Worm (Caenorhabditis elegans): Measurements from ENCODE around the gene jmjd-1.1.
A peak's percentile ranks its signal among the peaks of the same experiment; 100 is the strongest.

The jmjd-1.1 gene

ce11 chrII:11777893-11778480, 28.4 kb upstream of the jmjd-1.1 start, which contains the start of the genes patr-1 and dna-2 (continued):
- TF ChIP-seq fkh-4 (tag; optimal IDR thresholded peaks at IDR 0.05; ENCODE audit: borderline replicate concordance) (no peak), xbp-1 (tag; optimal IDR thresholded peaks at IDR 0.05) (peak; percentile 41), ama-1 (optimal IDR thresholded peaks at IDR 0.05) (no peak), nhr-84 (tag; optimal IDR thresholded peaks at IDR 0.05) (no peak), nhr-85 (tag) (peak; percentile 52), nhr-19 (GFP tag; conservative IDR thresholded peaks at IDR 0.05) (peak; percentile 58), fkh-10 (GFP tag; optimal IDR thresholded peaks at IDR 0.05) (no peak)

- peak; percentile 41 to 97 for TF ChIP-seq lsy-2 (tag; optimal IDR thresholded peaks at IDR 0.05)
- TF ChIP-seq dpl-1 (GFP tag; optimal IDR thresholded peaks at IDR 0.05), result peak; percentile 30 to 72 (median 59)
- TF ChIP-seq lin-35 (GFP tag; optimal IDR thresholded peaks at IDR 0.05), result peak; percentile 7 to 78
- no peak for TF ChIP-seq skn-1 (tag; optimal IDR thresholded peaks at IDR 0.05)
- peak; percentile 41 to 43 for TF ChIP-seq efl-1 (optimal IDR thresholded peaks at IDR 0.05)
- TF ChIP-seq efl-1 (GFP tag; optimal IDR thresholded peaks at IDR 0.05 in 1 of 2), result peak; percentile 58 to 94
- TF ChIP-seq F16B12.6 (tag; optimal IDR thresholded peaks at IDR 0.05), result no peak
Observed at ce11 chrII:11782493-11782892, 23.9 kb upstream of the jmjd-1.1 start, which contains the start of gene F43G6.16. Gene F43G6.16, minus strand, starts transcription at chrII:11782633.

- TF ChIP-seq aly-2 (tag; optimal IDR thresholded peaks at IDR 0.05) (no peak), efl-1 (optimal IDR thresholded peaks at IDR 0.05) (no peak), efl-1 (GFP tag; optimal IDR thresholded peaks at IDR 0.05 in 1 of 2) (peak in 1 of 2 experiments; percentile 64)
Observed at ce11 chrII:11788025-11788424, 18.3 kb upstream of the jmjd-1.1 start.

ce11 chrII:11790458-11790857, 15.9 kb upstream of the jmjd-1.1 start, which contains the start of gene F43G6.4:
Gene F43G6.4, plus strand, starts transcription at chrII:11790758.
- TF ChIP-seq lin-39 (tag; optimal IDR thresholded peaks at IDR 0.05) (no peak), nhr-12 (tag; optimal IDR thresholded peaks at IDR 0.05) (no peak), unc-130 (tag; optimal IDR thresholded peaks at IDR 0.05) (no peak), ztf-11 (tag; optimal IDR thresholded peaks at IDR 0.05) (no peak), zip-4 (GFP tag; optimal IDR thresholded peaks at IDR 0.05) (no peak), jun-1 (tag; optimal IDR thresholded peaks at IDR 0.05) (no peak), unc-98 (GFP tag; IDR thresholded peaks at IDR 0.05) (no peak), lin-15B (tag; optimal IDR thresholded peaks at IDR 0.05) (no peak), pax-3 (tag; optimal IDR thresholded peaks at IDR 0.05) (no peak), egl-27 (tag; optimal IDR thresholded peaks at IDR 0.05) (no peak), sptf-1 (tag; optimal IDR thresholded peaks at IDR 0.05) (no peak), ets-5 (GFP tag; IDR thresholded peaks at IDR 0.05) (no peak), tlp-1 (tag; optimal IDR thresholded peaks at IDR 0.05) (no peak), fkh-4 (tag; optimal IDR thresholded peaks at IDR 0.05; ENCODE audit: borderline replicate concordance) (no peak), elt-2 (tag; optimal IDR thresholded peaks at IDR 0.05) (no peak), lin-14 (GFP tag; optimal IDR thresholded peaks at IDR 0.05) (no peak), pqm-1 (tag; optimal IDR thresholded peaks at IDR 0.05) (no peak), snpc-4 (tag; optimal IDR thresholded peaks at IDR 0.05) (no peak)

ce11 chrII:11794392-11794791, 12.0 kb upstream of the jmjd-1.1 start:
- TF ChIP-seq sox-4 (tag; optimal IDR thresholded peaks at IDR 0.05), result no peak
- no peak for TF ChIP-seq sptf-1 (tag; optimal IDR thresholded peaks at IDR 0.05)
- TF ChIP-seq tbx-2 (tag; optimal IDR thresholded peaks at IDR 0.05), result no peak
- no peak for TF ChIP-seq nhr-237 (tag; optimal IDR thresholded peaks at IDR 0.05)
- TF ChIP-seq lin-39 (tag; optimal IDR thresholded peaks at IDR 0.05), result peak; percentile 3
- TF ChIP-seq nhr-85 (tag), result peak; percentile 75
- TF ChIP-seq nhr-11 (tag; optimal IDR thresholded peaks at IDR 0.05), result no peak
- TF ChIP-seq egl-27 (tag; optimal IDR thresholded peaks at IDR 0.05), result no peak
- no peak for TF ChIP-seq F16B12.6 (tag; optimal IDR thresholded peaks at IDR 0.05)
- no peak for TF ChIP-seq pag-3 (tag; optimal IDR thresholded peaks at IDR 0.05; ENCODE audit: borderline replicate concordance, insufficient read depth)
- TF ChIP-seq irx-1 (tag; optimal IDR thresholded peaks at IDR 0.05), result no peak
- TF ChIP-seq ceh-82 (tag; optimal IDR thresholded peaks at IDR 0.05), result no peak
